Fruit fly (Drosophila melanogaster) whole organism, pupa: Measurements from ENCODE around the gene CG14210.

ENCODE experiments used
- CG10348 ChIP-seq: fragments of 200-800 bp; sonication (Bioruptor generic); IDR thresholded peaks from 2 replicates; pipeline ENCODE4 v1.3.6; 2022; ENCODE audit warnings: missing biosample characterization, missing genetic modification characterization
- CG12605 ChIP-seq: fragments of 200-800 bp; sonication (Bioruptor generic); IDR thresholded peaks from 2 replicates; pipeline ENCODE4 v1.3.6; 2022; ENCODE audit warnings: missing biosample characterization, missing genetic modification characterization
- CG13204 ChIP-seq: fragments of 200-800 bp; sonication (Bioruptor generic); optimal IDR thresholded peaks from 2 replicates; lab custom pipeline; 2018; ENCODE audit warnings: missing biosample characterization, mild to moderate bottlenecking, missing genetic modification characterization, moderate library complexity
- CG14655 ChIP-seq: fragments of 200-800 bp; sonication (Bioruptor generic); optimal IDR thresholded peaks from 3 replicates; lab custom pipeline; 2017; ENCODE audit warnings: mild to moderate bottlenecking, missing biosample characterization, missing genetic modification reagents, missing genetic modification characterization
- CG15710 ChIP-seq: fragments of 200-800 bp; sonication (Bioruptor generic); optimal IDR thresholded peaks from 2 replicates; lab custom pipeline; 2018; ENCODE audit warnings: missing biosample characterization, mild to moderate bottlenecking, missing genetic modification characterization, moderate library complexity
- CG17806 ChIP-seq: fragments of 200-800 bp; sonication (Bioruptor generic); optimal IDR thresholded peaks from 2 replicates; lab custom pipeline; 2018; ENCODE audit warnings: missing biosample characterization, mild to moderate bottlenecking, missing genetic modification characterization, moderate library complexity
- CG32121 ChIP-seq: fragments of 200-800 bp; sonication (Bioruptor generic); IDR thresholded peaks from 2 replicates; pipeline ENCODE4 v1.3.6; 2022; ENCODE audit warnings: missing biosample characterization, missing genetic modification characterization
- CG34367 ChIP-seq: fragments of 200-800 bp; sonication (Bioruptor generic); optimal IDR thresholded peaks from 2 replicates; lab custom pipeline; 2018; ENCODE audit warnings: missing biosample characterization, mild to moderate bottlenecking, missing genetic modification characterization
- CG4496 ChIP-seq: fragments of 200-800 bp; sonication (Bioruptor generic); IDR thresholded peaks from 3 replicates; pipeline ENCODE4 v1.3.6; 2022; ENCODE audit warnings: missing biosample characterization, missing genetic modification characterization
- CG8159 ChIP-seq: fragments of 200-800 bp; sonication (Bioruptor generic); optimal IDR thresholded peaks from 3 replicates; lab custom pipeline; 2018; ENCODE audit warnings: missing biosample characterization, mild to moderate bottlenecking, missing genetic modification characterization, moderate library complexity
- CG8301 ChIP-seq: fragments of 200-800 bp; sonication (Bioruptor generic); optimal IDR thresholded peaks from 2 replicates; lab custom pipeline; 2018; ENCODE audit warnings: missing biosample characterization, mild to moderate bottlenecking, missing genetic modification characterization
- CG9948 ChIP-seq: fragments of 200-800 bp; sonication (Bioruptor generic); optimal IDR thresholded peaks from 2 replicates; lab custom pipeline; 2018; ENCODE audit warnings: missing biosample characterization, mild to moderate bottlenecking, missing genetic modification characterization, moderate library complexity
- D1 ChIP-seq: fragments of 200-800 bp; sonication (Bioruptor generic); optimal IDR thresholded peaks from 2 replicates; lab custom pipeline; 2018; ENCODE audit warnings: missing biosample characterization, mild to moderate bottlenecking, missing genetic modification characterization, moderate library complexity
- EcR ChIP-seq: fragments of 200-800 bp; sonication (Bioruptor generic); optimal IDR thresholded peaks from 3 replicates; lab custom pipeline; 2019; ENCODE audit warnings: missing biosample characterization, missing genetic modification characterization, mild to moderate bottlenecking, moderate library complexity, missing genetic modification reagents
- Ets98B ChIP-seq: fragments of 200-800 bp; sonication (Bioruptor generic); IDR thresholded peaks from 2 replicates; pipeline ENCODE4 v1.3.6; 2022; ENCODE audit warnings: missing biosample characterization, missing genetic modification characterization
- Pif1A ChIP-seq: fragments of 200-800 bp; sonication (Bioruptor generic); optimal IDR thresholded peaks from 3 replicates; lab custom pipeline; 2016; ENCODE audit warnings: missing biosample characterization, missing genetic modification characterization
- Pif1B ChIP-seq: fragments of 200-800 bp; sonication (Bioruptor generic); optimal IDR thresholded peaks from 3 replicates; lab custom pipeline; 2016; ENCODE audit warnings: missing biosample characterization, missing genetic modification characterization
- Snoo ChIP-seq: fragments of 200-800 bp; sonication (Bioruptor generic); optimal IDR thresholded peaks from 3 replicates; lab custom pipeline; 2017; ENCODE audit warnings: missing biosample characterization, mild to moderate bottlenecking, missing genetic modification characterization, inconsistent platforms
- fd96Ca ChIP-seq: fragments of 200-800 bp; sonication (Bioruptor generic); IDR thresholded peaks from 3 replicates; pipeline ENCODE4 v1.3.6; 2022; ENCODE audit warnings: missing biosample characterization, missing genetic modification characterization
- gl ChIP-seq: fragments of 200-800 bp; sonication (Bioruptor generic); optimal IDR thresholded peaks from 2 replicates; lab custom pipeline; 2018; ENCODE audit warnings: missing biosample characterization, mild to moderate bottlenecking, missing genetic modification characterization
- rn ChIP-seq: fragments of 200-800 bp; sonication (Bioruptor generic); IDR thresholded peaks from 2 replicates; pipeline ENCODE4 v1.3.6; 2022; ENCODE audit warnings: missing biosample characterization, missing genetic modification characterization

The CG14210 gene

dm6 chrX:19581881-19582280 is 34.1 kb upstream of the CG14210 start, which contains the start of gene CG14218:
Gene CG14218, minus strand, starts transcription at chrX:19581981.
- TF ChIP-seq CG4496 (GFP tag; lab: Robert Waterston, UW) (no peak), CG34367 (tag; lab: Kevin White, UChicago) (no peak), Ets98B (GFP tag; lab: Robert Waterston, UW) (no peak), CG13204 (GFP tag; lab: Kevin White, UChicago) (no peak), Pif1A (GFP tag; lab: Kevin White, UChicago) (no peak), CG32121 (GFP tag; lab: Robert Waterston, UW) (no peak), D1 (tag; lab: Kevin White, UChicago) (no peak), CG8301 (tag; lab: Kevin White, UChicago) (no peak), Pif1B (GFP tag; lab: Kevin White, UChicago) (no peak), CG15710 (tag; lab: Kevin White, UChicago) (no peak), CG14655 (GFP tag; lab: Kevin White, UChicago) (no peak), gl (tag; lab: Kevin White, UChicago) (no peak), fd96Ca (GFP tag; lab: Robert Waterston, UW) (no peak), rn (GFP tag; lab: Robert Waterston, UW) (no peak), EcR (GFP tag; lab: Kevin White, UChicago) (no peak), CG8159 (no peak), CG10348 (GFP tag; lab: Robert Waterston, UW) (no peak), CG17806 (tag; lab: Kevin White, UChicago) (no peak), CG12605 (GFP tag; lab: Robert Waterston, UW) (no peak)

DNA sequence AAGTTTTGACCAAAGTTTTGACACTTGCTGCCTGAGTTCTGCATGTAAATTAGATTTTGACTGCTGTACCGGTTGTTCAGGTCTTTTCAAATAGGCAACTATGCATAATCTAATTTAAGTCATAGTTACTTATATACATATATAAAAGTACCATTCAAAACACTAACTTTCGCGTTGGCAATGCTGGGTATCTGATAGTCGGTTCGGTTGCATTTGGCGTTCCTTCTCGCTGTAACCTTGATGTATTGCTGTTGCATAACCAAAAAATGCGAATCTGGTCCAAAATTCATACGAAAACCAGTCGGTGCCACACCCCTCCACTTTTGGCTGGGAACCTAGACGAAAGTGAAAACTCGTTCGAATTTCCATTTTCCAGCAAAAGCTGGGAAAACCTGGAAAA is 33.3 kb upstream of the CG14210 start:
- no peak for TF ChIP-seq CG10348 (GFP tag; lab: Robert Waterston, UW)
- no peak for TF ChIP-seq CG14655 (GFP tag; lab: Kevin White, UChicago)
- TF ChIP-seq CG17806 (tag; lab: Kevin White, UChicago) = no peak
- no peak for TF ChIP-seq CG15710 (tag; lab: Kevin White, UChicago)
- no peak for TF ChIP-seq CG34367 (tag; lab: Kevin White, UChicago)
- TF ChIP-seq, all 21 proteins: peak for 0

- TF ChIP-seq Pif1B (GFP tag; lab: Kevin White, UChicago) (no peak), fd96Ca (GFP tag; lab: Robert Waterston, UW) (no peak), CG13204 (GFP tag; lab: Kevin White, UChicago) (no peak), CG9948 (tag; lab: Kevin White, UChicago) (no peak), D1 (tag; lab: Kevin White, UChicago) (no peak), CG14655 (GFP tag; lab: Kevin White, UChicago) (no peak), Pif1A (GFP tag; lab: Kevin White, UChicago) (no peak), CG8301 (tag; lab: Kevin White, UChicago) (no peak), Ets98B (GFP tag; lab: Robert Waterston, UW) (no peak), gl (tag; lab: Kevin White, UChicago) (no peak)
- TF ChIP-seq, all 21 proteins: peak for 0
Measured at dm6 chrX:19583317-19583716, 32.7 kb upstream of the CG14210 start, which contains the start of gene CG14204. Gene CG14204, plus strand, starts transcription at chrX:19583617.

- TF ChIP-seq Ets98B (GFP tag; lab: Robert Waterston, UW) (no peak), CG4496 (GFP tag; lab: Robert Waterston, UW) (no peak), CG8301 (tag; lab: Kevin White, UChicago) (no peak), CG8159 (no peak), D1 (tag; lab: Kevin White, UChicago) (no peak), fd96Ca (GFP tag; lab: Robert Waterston, UW) (no peak), CG10348 (GFP tag; lab: Robert Waterston, UW) (no peak), CG32121 (GFP tag; lab: Robert Waterston, UW) (no peak), Pif1A (GFP tag; lab: Kevin White, UChicago) (no peak), CG14655 (GFP tag; lab: Kevin White, UChicago) (no peak), Snoo (tag; lab: Kevin White, UChicago) (no peak), CG34367 (tag; lab: Kevin White, UChicago) (no peak)
Measured at dm6 chrX:19585142-19585541, 30.9 kb upstream of the CG14210 start.

dm6 chrX:19590070-19590469 is 25.9 kb upstream of the CG14210 start, which contains the start of gene CG14219:
Gene CG14219, minus strand, starts transcription at chrX:19590170.
- no peak for TF ChIP-seq CG4496 (GFP tag; lab: Robert Waterston, UW)
- no peak for TF ChIP-seq Ets98B (GFP tag; lab: Robert Waterston, UW)
- no peak for TF ChIP-seq rn (GFP tag; lab: Robert Waterston, UW)
- no peak for TF ChIP-seq CG32121 (GFP tag; lab: Robert Waterston, UW)
- no peak for TF ChIP-seq CG10348 (GFP tag; lab: Robert Waterston, UW)
- no peak for TF ChIP-seq gl (tag; lab: Kevin White, UChicago)
- no peak for TF ChIP-seq CG12605 (GFP tag; lab: Robert Waterston, UW)
- no peak for TF ChIP-seq CG34367 (tag; lab: Kevin White, UChicago)
- TF ChIP-seq CG8301 (tag; lab: Kevin White, UChicago) = no peak
- TF ChIP-seq Pif1A (GFP tag; lab: Kevin White, UChicago) = no peak
- TF ChIP-seq CG15710 (tag; lab: Kevin White, UChicago) = no peak

DNA sequence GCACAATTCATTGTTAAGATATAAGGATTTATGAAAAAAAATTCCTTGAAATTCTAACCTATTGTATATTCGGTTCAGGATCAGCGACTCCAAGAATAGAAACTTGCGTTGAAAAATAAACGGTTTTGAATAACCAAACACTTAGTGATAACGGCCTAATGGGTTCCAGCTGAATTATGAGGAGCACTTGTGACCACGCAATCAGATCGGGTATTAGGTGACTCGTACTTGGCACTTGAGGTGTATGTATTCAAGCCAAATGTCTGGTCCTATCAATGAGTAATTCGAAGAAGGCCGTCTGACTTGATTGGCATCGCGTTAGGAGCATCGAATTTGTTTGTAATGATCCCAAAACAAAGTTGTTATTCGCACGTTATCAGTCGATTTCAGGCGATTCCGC is 25.4 kb upstream of the CG14210 start:
- no peak for TF ChIP-seq Pif1A (GFP tag; lab: Kevin White, UChicago)
- no peak for TF ChIP-seq fd96Ca (GFP tag; lab: Robert Waterston, UW)
- no peak for TF ChIP-seq CG8159
- TF ChIP-seq CG14655 (GFP tag; lab: Kevin White, UChicago) = no peak
- TF ChIP-seq Pif1B (GFP tag; lab: Kevin White, UChicago) = no peak
- TF ChIP-seq CG32121 (GFP tag; lab: Robert Waterston, UW) = no peak
- TF ChIP-seq CG9948 (tag; lab: Kevin White, UChicago) = no peak
- TF ChIP-seq CG10348 (GFP tag; lab: Robert Waterston, UW) = no peak
- TF ChIP-seq CG4496 (GFP tag; lab: Robert Waterston, UW) = no peak
- no peak for TF ChIP-seq CG15710 (tag; lab: Kevin White, UChicago)
- TF ChIP-seq CG34367 (tag; lab: Kevin White, UChicago) = no peak
- no peak for TF ChIP-seq D1 (tag; lab: Kevin White, UChicago)
- no peak for TF ChIP-seq CG17806 (tag; lab: Kevin White, UChicago)
- no peak for TF ChIP-seq CG8301 (tag; lab: Kevin White, UChicago)
- TF ChIP-seq, all 21 proteins: peak for 0
